Worm (Caenorhabditis elegans): Measurements from ENCODE around the gene F46H5.11.

Gene F46H5.11

ce11 chrX:7290859-7291628 lies 19.2 kb upstream of the F46H5.11 start (continued):
- TF ChIP-seq mes-4 (tag; optimal IDR thresholded peaks at IDR 0.05): no peak
- no peak for TF ChIP-seq tbx-9 (tag; optimal IDR thresholded peaks at IDR 0.05; ENCODE audit: borderline replicate concordance)

- TF ChIP-seq F33H1.4 (GFP tag; IDR thresholded peaks at IDR 0.05) (no peak), hsf-1 (GFP tag; IDR thresholded peaks at IDR 0.05) (no peak), lin-54 (GFP tag; optimal IDR thresholded peaks at IDR 0.05) (no peak), bed-2 (GFP tag; IDR thresholded peaks at IDR 0.05) (no peak), T07F8.4 (tag; optimal IDR thresholded peaks at IDR 0.05) (no peak), mxl-1 (tag; optimal IDR thresholded peaks at IDR 0.05) (no peak), let-607 (tag; optimal IDR thresholded peaks at IDR 0.05) (no peak), zfh-2 (GFP tag; conservative IDR thresholded peaks at IDR 0.05) (no peak), F22D6.2 (tag; optimal IDR thresholded peaks at IDR 0.05) (no peak), unc-130 (GFP tag; optimal IDR thresholded peaks at IDR 0.05) (no peak), mes-4 (tag; optimal IDR thresholded peaks at IDR 0.05) (no peak), C06A6.2 (GFP tag; conservative IDR thresholded peaks at IDR 0.05) (no peak), zim-3 (tag; optimal IDR thresholded peaks at IDR 0.05) (no peak), mcd-1 (GFP tag; IDR thresholded peaks at IDR 0.05) (no peak), aptf-2 (GFP tag; conservative IDR thresholded peaks at IDR 0.05) (no peak), ama-1 (optimal IDR thresholded peaks at IDR 0.05) (no peak), ama-1 (GFP tag; optimal IDR thresholded peaks at IDR 0.05) (no peak), hlh-12 (tag; optimal IDR thresholded peaks at IDR 0.05) (no peak), lsl-1 (GFP tag; optimal IDR thresholded peaks at IDR 0.05) (no peak)
Measured at ce11 chrX:7289565-7289964, 17.7 kb upstream of the F46H5.11 start.

ce11 chrX:7284724-7285184 lies 12.9 kb upstream of the F46H5.11 start:
- peak; percentile 46 for TF ChIP-seq lin-40 (tag; optimal IDR thresholded peaks at IDR 0.05)
- TF ChIP-seq K12H6.12 (tag; optimal IDR thresholded peaks at IDR 0.05): peak; percentile 74
- TF ChIP-seq cebp-1 (GFP tag; IDR thresholded peaks at IDR 0.05): no peak
- peak; percentile 72 for TF ChIP-seq cebp-1 (tag; optimal IDR thresholded peaks at IDR 0.05)
- TF ChIP-seq F55B11.4 (tag; optimal IDR thresholded peaks at IDR 0.05; ENCODE audit: borderline replicate concordance, insufficient read depth): no peak
- TF ChIP-seq hmg-1.2 (GFP tag; IDR thresholded peaks at IDR 0.05): peak; percentile 10; the same call in 1 of the 2 replicates

- TF ChIP-seq nfya-2 (GFP tag; IDR thresholded peaks at IDR 0.05): no peak
- no peak for TF ChIP-seq ZK185.1 (tag; optimal IDR thresholded peaks at IDR 0.05; ENCODE audit: poor library complexity, severe bottlenecking)
- TF ChIP-seq atf-7 (tag; optimal IDR thresholded peaks at IDR 0.05): no peak
- TF ChIP-seq mcd-1 (GFP tag; IDR thresholded peaks at IDR 0.05): no peak
- no peak for TF ChIP-seq ceh-27 (GFP tag; optimal IDR thresholded peaks at IDR 0.05)
- TF ChIP-seq attf-5 (GFP tag; optimal IDR thresholded peaks at IDR 0.05): no peak
- TF ChIP-seq snpc-1.1 (tag; optimal IDR thresholded peaks at IDR 0.05; ENCODE audit: insufficient read depth): no peak
- no peak for TF ChIP-seq F57A8.1 (GFP tag; optimal IDR thresholded peaks at IDR 0.05)
- no peak for TF ChIP-seq madf-6 (GFP tag; IDR thresholded peaks at IDR 0.05)
- no peak for TF ChIP-seq nfya-1 (tag; optimal IDR thresholded peaks at IDR 0.05; ENCODE audit: borderline replicate concordance, insufficient read depth)
- TF ChIP-seq lsy-27 (tag; optimal IDR thresholded peaks at IDR 0.05; ENCODE audit: borderline replicate concordance, insufficient read depth): no peak
- TF ChIP-seq B0261.1 (tag; optimal IDR thresholded peaks at IDR 0.05): no peak
- TF ChIP-seq K12H6.12 (tag; optimal IDR thresholded peaks at IDR 0.05): no peak
- no peak for TF ChIP-seq athp-1 (tag; optimal IDR thresholded peaks at IDR 0.05)
- TF ChIP-seq Y53G8AR.9 (GFP tag; conservative IDR thresholded peaks at IDR 0.05): no peak
- no peak for TF ChIP-seq ama-1 (optimal IDR thresholded peaks at IDR 0.05)
- no peak for TF ChIP-seq ama-1 (GFP tag; optimal IDR thresholded peaks at IDR 0.05)
- TF ChIP-seq hrde-1 (tag; optimal IDR thresholded peaks at IDR 0.05; ENCODE audit: borderline replicate concordance): no peak
- no peak for TF ChIP-seq ztf-3 (GFP tag; optimal IDR thresholded peaks at IDR 0.05)
Measured at ce11 chrX:7283136-7283535, 11.3 kb upstream of the F46H5.11 start.
